Worm (Caenorhabditis elegans) whole organism, midembryonic: ENCODE measurements around the gene K02G10.15.

ENCODE experiments used
- T22C8.4 ChIP-seq: fragments of 200-800 bp; sonication (Bioruptor generic); IDR thresholded peaks from 2 replicates; pipeline ENCODE4 v1.3.6; 2022; ENCODE audit warnings: missing genetic modification characterization, missing compliant biosample characterization
- cog-1 ChIP-seq: sonication (generic microtip); optimal IDR thresholded peaks from 2 replicates; lab custom pipeline; 2016; ENCODE audit warnings: missing genetic modification characterization, missing compliant biosample characterization
- flt-1 ChIP-seq: fragments of 200-800 bp; sonication (Bioruptor generic); IDR thresholded peaks from 2 replicates; pipeline ENCODE4 v1.3.6; 2022; ENCODE audit warnings: missing genetic modification characterization, missing compliant biosample characterization
- klf-2 ChIP-seq: fragments of 200-800 bp; sonication (Bioruptor generic); conservative IDR thresholded peaks from 2 replicates; pipeline ENCODE4 v1.3.6; 2022; ENCODE audit warnings: missing genetic modification reagents, missing genetic modification characterization, missing compliant biosample characterization
- med-1 ChIP-seq: sonication (generic microtip); optimal IDR thresholded peaks from 2 replicates; lab custom pipeline; 2017; ENCODE audit warnings: missing genetic modification characterization, mild to moderate bottlenecking, missing compliant biosample characterization, antibody characterized with exemption, missing genetic modification reagents; ENCODE audit not compliant: insufficient read depth
- ref-1 ChIP-seq: fragments of 200-800 bp; sonication (Bioruptor generic); conservative IDR thresholded peaks from 2 replicates; pipeline ENCODE4 v1.3.6; 2022; ENCODE audit warnings: missing genetic modification reagents, missing genetic modification characterization, missing compliant biosample characterization
- tab-1 ChIP-seq: fragments of 200-800 bp; sonication (Bioruptor generic); IDR thresholded peaks from 2 replicates; pipeline ENCODE4 v1.3.6; 2022; ENCODE audit warnings: missing genetic modification characterization, missing compliant biosample characterization
- ztf-23 ChIP-seq: fragments of 200-800 bp; sonication (Bioruptor generic); IDR thresholded peaks from 2 replicates; pipeline ENCODE4 v1.3.6; 2022; ENCODE audit warnings: missing genetic modification reagents, missing genetic modification characterization, missing compliant biosample characterization
- ztf-29 ChIP-seq: fragments of 200-800 bp; sonication (Bioruptor generic); IDR thresholded peaks from 2 replicates; pipeline ENCODE4 v1.3.6; 2022; ENCODE audit warnings: missing genetic modification reagents, missing genetic modification characterization, missing compliant biosample characterization

The K02G10.15 gene

ce11 chrX:4676702-4677101, 5.8 kb downstream of the K02G10.15 start:
- TF ChIP-seq cog-1: no peak
- TF ChIP-seq T22C8.4 (GFP tag; lab: Robert Waterston, UW): no peak
- TF ChIP-seq ztf-29 (GFP tag; lab: Robert Waterston, UW): no peak
- TF ChIP-seq ref-1 (GFP tag; lab: Robert Waterston, UW): no peak
- TF ChIP-seq tab-1: no peak
- TF ChIP-seq ztf-23 (GFP tag; lab: Robert Waterston, UW): no peak

- TF ChIP-seq ztf-29 (GFP tag; lab: Robert Waterston, UW) (no peak), T22C8.4 (GFP tag; lab: Robert Waterston, UW) (no peak), klf-2 (GFP tag; lab: Robert Waterston, UW) (no peak), tab-1 (no peak), med-1 (GFP tag; lab: Kevin White, UChicago) (no peak), flt-1 (GFP tag; lab: Robert Waterston, UW) (no peak), cog-1 (no peak)
These were observed 9.3 kb downstream of the K02G10.15 start, which contains the start of gene tmem-135 for ce11 chrX:4673165-4673756. Gene tmem-135 (plus strand): TSS chrX:4673706.

ce11 chrX:4671837-4672236, 10.7 kb downstream of the K02G10.15 start:
- TF ChIP-seq ref-1 (GFP tag; lab: Robert Waterston, UW): no peak
- TF ChIP-seq tab-1: no peak
- TF ChIP-seq cog-1: no peak
- no peak for TF ChIP-seq T22C8.4 (GFP tag; lab: Robert Waterston, UW)
- TF ChIP-seq ztf-23 (GFP tag; lab: Robert Waterston, UW): no peak
- no peak for TF ChIP-seq med-1 (GFP tag; lab: Kevin White, UChicago)

- TF ChIP-seq cog-1 (no peak), ztf-23 (GFP tag; lab: Robert Waterston, UW) (no peak), ref-1 (GFP tag; lab: Robert Waterston, UW) (no peak), T22C8.4 (GFP tag; lab: Robert Waterston, UW) (no peak), tab-1 (no peak), klf-2 (GFP tag; lab: Robert Waterston, UW) (no peak), flt-1 (GFP tag; lab: Robert Waterston, UW) (no peak), ztf-29 (GFP tag; lab: Robert Waterston, UW) (no peak), med-1 (GFP tag; lab: Kevin White, UChicago) (no peak)
These were observed 14.7 kb downstream of the K02G10.15 start, which contains the start of gene mfsd-12 for ce11 chrX:4667788-4668187. Gene mfsd-12 (plus strand): TSS chrX:4668088.

ce11 chrX:4664649-4665048, 17.9 kb downstream of the K02G10.15 start:
- TF ChIP-seq cog-1: no peak
- no peak for TF ChIP-seq med-1 (GFP tag; lab: Kevin White, UChicago)
- no peak for TF ChIP-seq ztf-29 (GFP tag; lab: Robert Waterston, UW)
- TF ChIP-seq ref-1 (GFP tag; lab: Robert Waterston, UW): no peak
- TF ChIP-seq T22C8.4 (GFP tag; lab: Robert Waterston, UW): no peak
- no peak for TF ChIP-seq flt-1 (GFP tag; lab: Robert Waterston, UW)
- no peak for TF ChIP-seq klf-2 (GFP tag; lab: Robert Waterston, UW)

- TF ChIP-seq ztf-23 (GFP tag; lab: Robert Waterston, UW) (no peak), med-1 (GFP tag; lab: Kevin White, UChicago) (no peak), ztf-29 (GFP tag; lab: Robert Waterston, UW) (no peak), flt-1 (GFP tag; lab: Robert Waterston, UW) (no peak), klf-2 (GFP tag; lab: Robert Waterston, UW) (no peak), tab-1 (no peak), cog-1 (no peak), ref-1 (GFP tag; lab: Robert Waterston, UW) (no peak), T22C8.4 (GFP tag; lab: Robert Waterston, UW) (no peak)
These were observed 19.4 kb downstream of the K02G10.15 start for ce11 chrX:4662964-4663684.

- no peak for TF ChIP-seq ref-1 (GFP tag; lab: Robert Waterston, UW)
- no peak for TF ChIP-seq T22C8.4 (GFP tag; lab: Robert Waterston, UW)
- no peak for TF ChIP-seq tab-1
- TF ChIP-seq ztf-23 (GFP tag; lab: Robert Waterston, UW): no peak
- TF ChIP-seq klf-2 (GFP tag; lab: Robert Waterston, UW): no peak
These were observed 20.2 kb downstream of the K02G10.15 start for ce11 chrX:4662293-4662825.

ce11 chrX:4660268-4660880, 22.1 kb downstream of the K02G10.15 start, which contains the start of gene nhr-45:
Gene nhr-45 (minus strand): TSS chrX:4660318.
- TF ChIP-seq cog-1: no peak
- no peak for TF ChIP-seq ref-1 (GFP tag; lab: Robert Waterston, UW)
- TF ChIP-seq flt-1 (GFP tag; lab: Robert Waterston, UW): no peak
- TF ChIP-seq T22C8.4 (GFP tag; lab: Robert Waterston, UW): no peak
- TF ChIP-seq ztf-29 (GFP tag; lab: Robert Waterston, UW): no peak
- no peak for TF ChIP-seq med-1 (GFP tag; lab: Kevin White, UChicago)
- TF ChIP-seq klf-2 (GFP tag; lab: Robert Waterston, UW): no peak

ce11 chrX:4658706-4659105, 23.8 kb downstream of the K02G10.15 start:
- TF ChIP-seq ztf-29 (GFP tag; lab: Robert Waterston, UW) (no peak), flt-1 (GFP tag; lab: Robert Waterston, UW) (no peak), tab-1 (no peak), T22C8.4 (GFP tag; lab: Robert Waterston, UW) (no peak), ztf-23 (GFP tag; lab: Robert Waterston, UW) (no peak), klf-2 (GFP tag; lab: Robert Waterston, UW) (no peak), ref-1 (GFP tag; lab: Robert Waterston, UW) (no peak), cog-1 (no peak), med-1 (GFP tag; lab: Kevin White, UChicago) (no peak)
